Worm (Caenorhabditis elegans) whole organism, L2 larva: ENCODE measurements around the gene fbxl-5.

ENCODE experiments used
- R02D3.7 ChIP-seq: fragments of 150-350 bp; optimal IDR thresholded peaks from 2 replicates; lab custom pipeline; 2014; ENCODE audit warnings: missing biosample characterization, missing genetic modification characterization
- ama-1 ChIP-seq: fragments of 150-350 bp; optimal IDR thresholded peaks from 2 replicates; lab custom pipeline; 2018; ENCODE audit warnings: inconsistent platforms
- ceh-82 ChIP-seq: fragments of 150-350 bp; optimal IDR thresholded peaks from 2 replicates; lab custom pipeline; 2014; ENCODE audit warnings: missing biosample characterization, missing genetic modification characterization
- lin-11 ChIP-seq: fragments of 150-350 bp; sonication (generic microtip); optimal IDR thresholded peaks from 2 replicates; lab custom pipeline; 2014; ENCODE audit warnings: missing biosample characterization, missing genetic modification characterization, inconsistent platforms, mixed read lengths
- lin-13 ChIP-seq: fragments of 150-350 bp; optimal IDR thresholded peaks from 2 replicates; lab custom pipeline; 2014; ENCODE audit warnings: missing biosample characterization, missing genetic modification reagents, missing genetic modification characterization
- lsy-2 ChIP-seq, 2 experiments: fragments of 150-350 bp in 1 of 2; sonication (generic microtip) in 1 of 2; optimal IDR thresholded peaks; 2 replicates each; lab custom pipeline; 2014 to 2017; ENCODE audit warnings: missing biosample characterization in 2 of 2, missing genetic modification characterization in 2 of 2
- mdl-1 ChIP-seq, 2 experiments: fragments of 150-350 bp in 1 of 2; sonication (generic microtip) in 1 of 2; optimal IDR thresholded peaks; 2 replicates each; lab custom pipeline; 2017; ENCODE audit warnings: missing biosample characterization in 2 of 2, missing genetic modification characterization in 2 of 2
- nhr-25 ChIP-seq: fragments of 150-350 bp; sonication (generic microtip); optimal IDR thresholded peaks from 3 replicates; lab custom pipeline; 2014; ENCODE audit warnings: missing biosample characterization, missing genetic modification characterization
- snpc-4 ChIP-seq: fragments of 150-350 bp; optimal IDR thresholded peaks from 2 replicates; lab custom pipeline; 2014; ENCODE audit warnings: missing biosample characterization, missing genetic modification characterization
- unc-55 ChIP-seq: fragments of 150-350 bp; sonication (generic microtip); optimal IDR thresholded peaks from 3 replicates; lab custom pipeline; 2014; ENCODE audit warnings: missing biosample characterization, missing genetic modification reagents, missing genetic modification characterization

DNA sequence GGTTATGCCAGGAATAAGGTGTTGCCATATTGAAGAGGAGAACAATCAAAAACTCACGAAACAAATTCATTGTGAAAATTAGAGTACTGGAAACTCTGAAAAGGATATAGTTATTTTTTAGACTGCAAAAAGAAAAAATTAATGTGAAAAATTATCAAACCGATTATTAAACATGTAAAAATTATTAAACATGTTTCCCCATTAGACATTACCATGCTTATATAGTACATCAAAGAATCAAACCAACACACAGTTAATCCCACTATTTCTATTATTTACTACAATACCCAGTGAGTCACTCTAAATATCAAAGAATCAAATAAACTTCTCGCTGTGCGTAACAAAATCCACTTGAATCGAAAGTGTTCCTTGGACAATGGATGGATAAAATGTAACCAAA, 29.6 kb upstream of the fbxl-5 start, which contains the start of gene ZK105.13:
- TF ChIP-seq nhr-25 (tag; lab: Kevin White, UChicago) (no peak), mdl-1 (tag; optimal IDR thresholded peaks at IDR 0.05; lab: Kevin White, UChicago) (no peak), ama-1 (lab: Kevin White, UChicago) (no peak), ceh-82 (tag; lab: Kevin White, UChicago) (no peak), snpc-4 (no peak), R02D3.7 (no peak), lin-11 (tag; lab: Kevin White, UChicago) (no peak), lin-13 (GFP tag; lab: Kevin White, UChicago) (no peak), lsy-2 (tag; optimal IDR thresholded peaks at IDR 0.05; lab: Kevin White, UChicago) (no peak), unc-55 (GFP tag; lab: Kevin White, UChicago) (no peak)
